Worm (Caenorhabditis elegans) whole organism, midembryonic: ENCODE data around the gene cor-1.

Source experiments
- T22C8.4 ChIP-seq: fragments of 200-800 bp; sonication (Bioruptor generic); IDR thresholded peaks from 2 replicates; pipeline ENCODE4 v1.3.6; 2022; ENCODE audit warnings: missing genetic modification characterization, missing compliant biosample characterization
- cog-1 ChIP-seq: sonication (generic microtip); optimal IDR thresholded peaks from 2 replicates; lab custom pipeline; 2016; ENCODE audit warnings: missing genetic modification characterization, missing compliant biosample characterization
- klf-2 ChIP-seq: fragments of 200-800 bp; sonication (Bioruptor generic); conservative IDR thresholded peaks from 2 replicates; pipeline ENCODE4 v1.3.6; 2022; ENCODE audit warnings: missing genetic modification reagents, missing genetic modification characterization, missing compliant biosample characterization
- med-1 ChIP-seq: sonication (generic microtip); optimal IDR thresholded peaks from 2 replicates; lab custom pipeline; 2017; ENCODE audit warnings: missing genetic modification characterization, mild to moderate bottlenecking, missing compliant biosample characterization, antibody characterized with exemption, missing genetic modification reagents; ENCODE audit not compliant: insufficient read depth

- TF ChIP-seq med-1 (GFP tag; lab: Kevin White, UChicago): no peak
- TF ChIP-seq klf-2 (GFP tag; lab: Robert Waterston, UW): no peak
- TF ChIP-seq T22C8.4 (GFP tag; lab: Robert Waterston, UW): no peak
- TF ChIP-seq cog-1 (tag; lab: Kevin White, UChicago): no peak
Observed at ce11 chrIII:10201235-10201634, 47.7 kb upstream of the cor-1 start, which contains the start of the genes T20G5.13 and T20G5.12.
